Worm (Caenorhabditis elegans) whole organism, young adult: ENCODE data around the gene W08E12.9.
"Not testable (repeated sequence)": the region's sequence is repeated elsewhere in the genome, so short reads cannot be mapped to it uniquely, and the experiment has no call there.

Experiments used
- B0019.2 ChIP-seq: fragments of 200-800 bp; sonication (Bioruptor generic); conservative IDR thresholded peaks from 2 replicates; pipeline ENCODE4 v1.3.6; 2022; ENCODE audit warnings: missing genetic modification reagents, missing genetic modification characterization, missing compliant biosample characterization
- C06A6.2 ChIP-seq: fragments of 200-800 bp; sonication (Bioruptor generic); conservative IDR thresholded peaks from 2 replicates; pipeline ENCODE4 v1.3.6; 2022; ENCODE audit warnings: missing genetic modification characterization, missing compliant biosample characterization
- C17E4.6 ChIP-seq: fragments of 200-800 bp; sonication (Bioruptor generic); IDR thresholded peaks from 2 replicates; pipeline ENCODE4 v1.3.6; 2022; ENCODE audit warnings: missing genetic modification reagents, missing genetic modification characterization, missing compliant biosample characterization
- D2030.7 ChIP-seq: fragments of 200-800 bp; sonication (Bioruptor generic); IDR thresholded peaks from 2 replicates; pipeline ENCODE4 v1.3.6; 2022; ENCODE audit warnings: missing genetic modification reagents, missing genetic modification characterization, missing compliant biosample characterization
- F33H1.4 ChIP-seq: fragments of 200-800 bp; sonication (Bioruptor generic); IDR thresholded peaks from 2 replicates; pipeline ENCODE4 v1.3.6; 2022; ENCODE audit warnings: missing genetic modification reagents, missing genetic modification characterization, missing compliant biosample characterization
- F39B2.1 ChIP-seq: fragments of 200-800 bp; sonication (Bioruptor generic); IDR thresholded peaks from 2 replicates; pipeline ENCODE4 v1.3.6; 2022; ENCODE audit warnings: missing genetic modification reagents, missing genetic modification characterization, missing compliant biosample characterization
- Y53F4B.3 ChIP-seq: fragments of 200-800 bp; sonication (Bioruptor generic); IDR thresholded peaks from 2 replicates; pipeline ENCODE4 v1.3.6; 2022; ENCODE audit warnings: missing genetic modification reagents, missing genetic modification characterization, missing compliant biosample characterization
- Y56A3A.18 ChIP-seq: fragments of 200-800 bp; sonication (Bioruptor generic); IDR thresholded peaks from 2 replicates; pipeline ENCODE4 v1.3.6; 2022; ENCODE audit warnings: missing genetic modification reagents, missing genetic modification characterization, missing compliant biosample characterization
- ZK185.1 ChIP-seq: sonication (generic microtip); optimal IDR thresholded peaks from 2 replicates; lab custom pipeline; 2016; ENCODE audit warnings: mild to moderate bottlenecking, missing genetic modification characterization, missing compliant biosample characterization; ENCODE audit not compliant: poor library complexity, severe bottlenecking
- aptf-2 ChIP-seq: fragments of 200-800 bp; sonication (Bioruptor generic); conservative IDR thresholded peaks from 2 replicates; pipeline ENCODE4 v1.3.6; 2022; ENCODE audit warnings: missing genetic modification reagents, missing genetic modification characterization, missing compliant biosample characterization
- atf-7 ChIP-seq: sonication (generic microtip); optimal IDR thresholded peaks from 2 replicates; lab custom pipeline; 2017; ENCODE audit warnings: mild to moderate bottlenecking, missing genetic modification characterization, missing compliant biosample characterization
- bed-1 ChIP-seq: fragments of 200-800 bp; sonication (Bioruptor generic); IDR thresholded peaks from 2 replicates; pipeline ENCODE4 v1.3.6; 2022; ENCODE audit warnings: missing genetic modification reagents, missing genetic modification characterization, missing compliant biosample characterization
- cebp-2 ChIP-seq: fragments of 200-800 bp; sonication (Bioruptor generic); IDR thresholded peaks from 2 replicates; pipeline ENCODE4 v1.3.6; 2022; ENCODE audit warnings: missing genetic modification characterization, missing compliant biosample characterization
- ceh-27 ChIP-seq: fragments of 200-800 bp; sonication (Bioruptor generic); optimal IDR thresholded peaks from 2 replicates; lab custom pipeline; 2018; ENCODE audit warnings: mild to moderate bottlenecking, missing genetic modification characterization, moderate library complexity, missing compliant biosample characterization
- ceh-91 ChIP-seq: fragments of 200-800 bp; sonication (Bioruptor generic); IDR thresholded peaks from 2 replicates; pipeline ENCODE4 v1.3.6; 2022; ENCODE audit warnings: missing genetic modification reagents, missing genetic modification characterization, missing compliant biosample characterization
- dox-1 ChIP-seq: fragments of 200-800 bp; sonication (Bioruptor generic); IDR thresholded peaks from 2 replicates; pipeline ENCODE4 v1.3.6; 2022; ENCODE audit warnings: missing genetic modification reagents, missing genetic modification characterization, missing compliant biosample characterization
- efl-1 ChIP-seq: fragments of 150-350 bp; optimal IDR thresholded peaks from 2 replicates; lab custom pipeline; 2014; ENCODE audit warnings: missing biosample characterization, missing genetic modification reagents, missing genetic modification characterization
- egl-18 ChIP-seq: fragments of 200-800 bp; sonication (Bioruptor generic); IDR thresholded peaks from 2 replicates; pipeline ENCODE4 v1.3.6; 2022; ENCODE audit warnings: missing genetic modification reagents, missing genetic modification characterization, missing compliant biosample characterization
- egl-44 ChIP-seq: fragments of 200-800 bp; sonication (Bioruptor generic); IDR thresholded peaks from 2 replicates; pipeline ENCODE4 v1.3.6; 2022; ENCODE audit warnings: missing genetic modification reagents, missing genetic modification characterization, missing compliant biosample characterization
- ekl-4 ChIP-seq: fragments of 200-800 bp; sonication (Bioruptor generic); IDR thresholded peaks from 2 replicates; pipeline ENCODE4 v1.3.6; 2022; ENCODE audit warnings: missing genetic modification reagents, missing genetic modification characterization, missing compliant biosample characterization
- gei-17 ChIP-seq: fragments of 200-800 bp; sonication (Bioruptor generic); optimal IDR thresholded peaks from 2 replicates; lab custom pipeline; 2018; ENCODE audit warnings: mild to moderate bottlenecking, missing genetic modification characterization, missing compliant biosample characterization
- him-1 ChIP-seq: sonication (generic microtip); optimal IDR thresholded peaks from 2 replicates; lab custom pipeline; 2016; ENCODE audit warnings: missing genotype, missing genetic modification reagents, missing genetic modification characterization, missing compliant biosample characterization
- hmg-20 ChIP-seq: fragments of 200-800 bp; sonication (Bioruptor generic); IDR thresholded peaks from 2 replicates; pipeline ENCODE4 v1.3.6; 2022; ENCODE audit warnings: missing genetic modification reagents, missing genetic modification characterization, missing compliant biosample characterization
- hrde-1 ChIP-seq: sonication (generic microtip); optimal IDR thresholded peaks from 2 replicates; lab custom pipeline; 2016; ENCODE audit warnings: missing genetic modification characterization, mild to moderate bottlenecking, missing compliant biosample characterization, moderate library complexity, missing genotype, missing genetic modification reagents, borderline replicate concordance
- hsf-1 ChIP-seq: fragments of 200-800 bp; sonication (Bioruptor generic); IDR thresholded peaks from 2 replicates; pipeline ENCODE4 v1.3.6; 2022; ENCODE audit warnings: missing genetic modification reagents, missing genetic modification characterization, missing compliant biosample characterization
- lin-26 ChIP-seq: fragments of 200-800 bp; sonication (Bioruptor generic); IDR thresholded peaks from 2 replicates; pipeline ENCODE4 v1.3.6; 2022; ENCODE audit warnings: missing genetic modification reagents, missing genetic modification characterization, missing compliant biosample characterization
- madf-10 ChIP-seq: sonication (generic microtip); optimal IDR thresholded peaks from 2 replicates; lab custom pipeline; 2016; ENCODE audit warnings: mild to moderate bottlenecking, missing genetic modification characterization, missing compliant biosample characterization
- madf-3 ChIP-seq: fragments of 200-800 bp; sonication (Bioruptor generic); IDR thresholded peaks from 2 replicates; pipeline ENCODE4 v1.3.6; 2022; ENCODE audit warnings: missing genetic modification reagents, missing genetic modification characterization, missing compliant biosample characterization
- madf-6 ChIP-seq: fragments of 200-800 bp; sonication (Bioruptor generic); IDR thresholded peaks from 2 replicates; pipeline ENCODE4 v1.3.6; 2022; ENCODE audit warnings: missing genetic modification reagents, missing genetic modification characterization, missing compliant biosample characterization
- madf-8 ChIP-seq: fragments of 200-800 bp; sonication (Bioruptor generic); conservative IDR thresholded peaks from 2 replicates; pipeline ENCODE4 v1.3.6; 2022; ENCODE audit warnings: missing genetic modification reagents, missing genetic modification characterization, missing compliant biosample characterization
- mcd-1 ChIP-seq: fragments of 200-800 bp; sonication (Bioruptor generic); IDR thresholded peaks from 2 replicates; pipeline ENCODE4 v1.3.6; 2022; ENCODE audit warnings: missing genetic modification reagents, missing genetic modification characterization, missing compliant biosample characterization
- nfyb-1 ChIP-seq: fragments of 200-800 bp; sonication (Bioruptor generic); IDR thresholded peaks from 2 replicates; pipeline ENCODE4 v1.3.6; 2022; ENCODE audit warnings: missing genetic modification reagents, missing genetic modification characterization, missing compliant biosample characterization
- nhr-120 ChIP-seq: fragments of 200-800 bp; sonication (Bioruptor generic); IDR thresholded peaks from 2 replicates; pipeline ENCODE4 v1.3.6; 2022; ENCODE audit warnings: missing genetic modification characterization, missing compliant biosample characterization
- nhr-80 ChIP-seq: sonication (generic microtip); optimal IDR thresholded peaks from 2 replicates; lab custom pipeline; 2016; ENCODE audit warnings: missing genetic modification characterization, missing compliant biosample characterization
- repo-1 ChIP-seq: sonication (generic microtip); optimal IDR thresholded peaks from 2 replicates; lab custom pipeline; 2017; ENCODE audit warnings: mild to moderate bottlenecking, missing genetic modification characterization, missing compliant biosample characterization
- snpc-4 ChIP-seq, 5 experiments: fragments of 150-350 bp in 1 of 5; sonication (generic microtip) in 4 of 5; optimal IDR thresholded peaks; 2 replicates each; lab custom pipeline; 2014 to 2018; ENCODE audit warnings: missing genetic modification characterization in 5 of 5, missing biosample characterization in 3 of 5, antibody characterized with exemption in 2 of 5, mild to moderate bottlenecking in 2 of 5, missing compliant biosample characterization in 2 of 5, missing genotype in 2 of 5, moderate library complexity in 2 of 5, missing genetic modification reagents in 1 of 5
- somi-1 ChIP-seq: fragments of 200-800 bp; sonication (Bioruptor generic); optimal IDR thresholded peaks from 2 replicates; lab custom pipeline; 2018; ENCODE audit warnings: mild to moderate bottlenecking, missing genetic modification characterization, missing compliant biosample characterization
- tbp1 ChIP-seq: fragments of 200-800 bp; sonication (Bioruptor generic); optimal IDR thresholded peaks from 2 replicates; lab custom pipeline; 2018; ENCODE audit warnings: mild to moderate bottlenecking, missing genetic modification characterization, missing compliant biosample characterization
- tlf-1 ChIP-seq: fragments of 200-800 bp; sonication (Bioruptor generic); optimal IDR thresholded peaks from 2 replicates; lab custom pipeline; 2018; ENCODE audit warnings: mild to moderate bottlenecking, missing genetic modification characterization, missing compliant biosample characterization
- xnd-1 ChIP-seq: sonication (generic microtip); optimal IDR thresholded peaks from 2 replicates; lab custom pipeline; 2016; ENCODE audit warnings: missing genotype, missing genetic modification reagents, missing genetic modification characterization, missing compliant biosample characterization
- ztf-26 ChIP-seq: sonication (generic microtip); optimal IDR thresholded peaks from 2 replicates; lab custom pipeline; 2017; ENCODE audit warnings: missing genetic modification characterization, missing compliant biosample characterization
- ztf-6 ChIP-seq: fragments of 200-800 bp; sonication (Bioruptor generic); IDR thresholded peaks from 2 replicates; pipeline ENCODE4 v1.3.6; 2022; ENCODE audit warnings: missing genetic modification reagents, missing genetic modification characterization, missing compliant biosample characterization

W08E12.9 gene

DNA sequence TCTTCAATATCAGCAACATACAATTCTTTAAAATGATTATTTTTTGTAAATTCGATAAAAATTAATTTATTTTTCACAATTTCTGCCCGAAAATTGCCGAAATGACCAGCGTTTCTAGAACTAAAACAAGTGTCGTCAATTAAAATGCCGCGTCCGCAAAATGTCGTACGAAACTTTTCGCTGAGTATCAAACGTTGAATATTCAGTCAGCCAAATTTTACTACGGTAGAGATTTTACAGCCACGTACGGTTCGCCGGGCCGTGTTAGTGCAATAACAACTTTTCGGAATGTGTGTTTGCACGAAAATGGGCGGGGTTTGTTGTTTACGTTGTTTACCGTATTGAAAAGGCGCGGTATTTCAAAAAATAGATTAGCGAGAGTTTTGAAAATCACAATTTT is 5.9 kb upstream of the W08E12.9 start (continued):
- TF ChIP-seq nfyb-1 (GFP tag; lab: Robert Waterston, UW) (peak; percentile 98), somi-1 (GFP tag; lab: Kevin White, UChicago) (peak; percentile 64), mcd-1 (GFP tag; lab: Robert Waterston, UW) (peak; percentile 99), repo-1 (peak; percentile 50), ztf-26 (peak; percentile 82), tbp1 (GFP tag; lab: Kevin White, UChicago) (peak; percentile 59), dox-1 (GFP tag; lab: Robert Waterston, UW) (peak; percentile 100), ekl-4 (GFP tag; lab: Robert Waterston, UW) (peak; percentile 98), madf-8 (GFP tag; lab: Robert Waterston, UW) (peak; percentile 93), atf-7 (tag; lab: Kevin White, UChicago) (peak; percentile 62), madf-3 (peak; percentile 97), lin-26 (GFP tag; lab: Robert Waterston, UW) (peak; percentile 89), C06A6.2 (GFP tag; lab: Robert Waterston, UW) (peak; percentile 96), egl-18 (GFP tag; lab: Robert Waterston, UW) (peak; percentile 95), Y53F4B.3 (peak; percentile 72), cebp-2 (GFP tag; lab: Robert Waterston, UW) (peak; percentile 95; the same call in 1 of the 2 replicates), gei-17 (GFP tag; lab: Kevin White, UChicago) (peak; percentile 51), xnd-1 (peak; percentile 84), aptf-2 (peak; percentile 58), D2030.7 (GFP tag; lab: Robert Waterston, UW) (peak; percentile 95), efl-1 (GFP tag; lab: Kevin White, UChicago) (peak; percentile 31), ceh-27 (GFP tag; lab: Kevin White, UChicago) (peak; percentile 54), ZK185.1 (peak; percentile 39), him-1 (peak; percentile 45), F39B2.1 (peak; percentile 83; the same call in 1 of the 2 replicates), hrde-1 (peak; percentile 9), C17E4.6 (GFP tag; lab: Robert Waterston, UW) (peak; percentile 94), nhr-120 (GFP tag; lab: Robert Waterston, UW) (peak; percentile 92), Y56A3A.18 (GFP tag; lab: Robert Waterston, UW) (peak; percentile 98), ztf-6 (GFP tag; lab: Robert Waterston, UW) (peak; percentile 79; the same call in 1 of the 2 replicates), bed-1 (GFP tag; lab: Robert Waterston, UW) (0 out of 2 replicates have a peak, but pooled peaks have one; percentile 41), B0019.2 (GFP tag; lab: Robert Waterston, UW) (peak; percentile 93), hmg-20 (peak; percentile 89), snpc-4 (tag; optimal IDR thresholded peaks at IDR 0.05; lab: Kevin White, UChicago) (peak in 2 of 4 experiments; percentile 45 to 72), tlf-1 (GFP tag; lab: Kevin White, UChicago) (peak; percentile 92), F33H1.4 (GFP tag; lab: Robert Waterston, UW) (peak; percentile 96), hsf-1 (GFP tag; lab: Robert Waterston, UW) (peak; percentile 91), madf-10 (peak; percentile 35), nhr-80 (tag; lab: Kevin White, UChicago) (peak; percentile 37), ceh-91 (GFP tag; lab: Robert Waterston, UW) (peak; percentile 98), egl-44 (GFP tag; lab: Robert Waterston, UW) (peak; percentile 97), madf-6 (GFP tag; lab: Robert Waterston, UW) (peak; percentile 98)
- TF ChIP-seq snpc-4 (GFP tag; optimal IDR thresholded peaks at IDR 0.05; lab: Kevin White, UChicago), result not testable (repeated sequence)
